Fruit fly (Drosophila melanogaster) whole organism, embryonic: ENCODE results near the gene CG43796.

Experiments used
- Antp ChIP-seq: fragments of 200-800 bp; sonication (Bioruptor generic); optimal IDR thresholded peaks from 3 replicates; lab custom pipeline; 2016; ENCODE audit warnings: missing biosample characterization, missing genetic modification characterization
- CG12299 ChIP-seq: fragments of 200-800 bp; sonication (Bioruptor generic); optimal IDR thresholded peaks from 2 replicates; lab custom pipeline; 2018; ENCODE audit warnings: missing biosample characterization, mild to moderate bottlenecking, missing genetic modification characterization
- CG1233 ChIP-seq: fragments of 200-800 bp; sonication (Bioruptor generic); optimal IDR thresholded peaks from 4 replicates; lab custom pipeline; 2018; ENCODE audit warnings: missing biosample characterization, mild to moderate bottlenecking, missing genetic modification characterization
- CG14441 ChIP-seq: fragments of 200-800 bp; sonication (Bioruptor generic); IDR thresholded peaks from 2 replicates; pipeline ENCODE4 v1.3.6; 2022; ENCODE audit warnings: missing biosample characterization, missing genetic modification characterization
- CG15601 ChIP-seq: fragments of 200-800 bp; sonication (Bioruptor generic); optimal IDR thresholded peaks from 3 replicates; lab custom pipeline; 2019; ENCODE audit warnings: missing biosample characterization, mild to moderate bottlenecking, missing genetic modification characterization, moderate library complexity
- CG1603 ChIP-seq: fragments of 200-800 bp; sonication (Bioruptor generic); optimal IDR thresholded peaks from 2 replicates; lab custom pipeline; 2019; ENCODE audit warnings: missing biosample characterization, mild to moderate bottlenecking, missing genetic modification characterization, moderate library complexity
- CG18619 ChIP-seq: fragments of 200-800 bp; sonication (Bioruptor generic); optimal IDR thresholded peaks from 3 replicates; lab custom pipeline; 2017; ENCODE audit warnings: missing biosample characterization, mild to moderate bottlenecking, missing genetic modification characterization
- CG2120 ChIP-seq: fragments of 200-800 bp; sonication (Bioruptor generic); optimal IDR thresholded peaks from 3 replicates; lab custom pipeline; 2016; ENCODE audit warnings: missing biosample characterization, missing genetic modification characterization
- CG2712 ChIP-seq: fragments of 200-800 bp; optimal IDR thresholded peaks from 3 replicates; lab custom pipeline; 2019; ENCODE audit warnings: missing biosample characterization, mild to moderate bottlenecking, missing genetic modification characterization, moderate library complexity
- CG31365 ChIP-seq: fragments of 200-800 bp; sonication (Bioruptor generic); optimal IDR thresholded peaks from 2 replicates; lab custom pipeline; 2018; ENCODE audit warnings: missing biosample characterization, mild to moderate bottlenecking, missing genetic modification characterization
- CG33213 ChIP-seq: fragments of 200-800 bp; sonication (Bioruptor generic); optimal IDR thresholded peaks from 3 replicates; lab custom pipeline; 2016; ENCODE audit warnings: missing biosample characterization, missing genetic modification characterization
- CG34224 ChIP-seq: fragments of 200-800 bp; sonication (Bioruptor generic); IDR thresholded peaks from 3 replicates; pipeline ENCODE4 v1.3.6; 2022; ENCODE audit warnings: missing biosample characterization, missing genetic modification characterization; ENCODE audit not compliant: partially characterized antibody
- CG3838 ChIP-seq: fragments of 200-800 bp; sonication (Bioruptor generic); optimal IDR thresholded peaks from 3 replicates; lab custom pipeline; 2016; ENCODE audit warnings: missing biosample characterization, missing genetic modification characterization
- CG4282 ChIP-seq: fragments of 200-800 bp; sonication (Bioruptor generic); optimal IDR thresholded peaks from 2 replicates; lab custom pipeline; 2016; ENCODE audit warnings: missing biosample characterization, missing genetic modification characterization
- CG4707 ChIP-seq: fragments of 200-800 bp; sonication (Bioruptor generic); optimal IDR thresholded peaks from 2 replicates; lab custom pipeline; 2018; ENCODE audit warnings: missing biosample characterization, mild to moderate bottlenecking, missing genetic modification characterization, moderate library complexity
- CG6175 ChIP-seq: fragments of 200-800 bp; sonication (Bioruptor generic); IDR thresholded peaks from 3 replicates; pipeline ENCODE4 v1.3.6; 2022; ENCODE audit warnings: missing biosample characterization, missing genetic modification characterization
- CG6854 ChIP-seq: fragments of 200-800 bp; sonication (Bioruptor generic); optimal IDR thresholded peaks from 3 replicates; lab custom pipeline; 2017; ENCODE audit warnings: missing biosample characterization, mild to moderate bottlenecking, missing genetic modification characterization
- CG7839 ChIP-seq: fragments of 200-800 bp; sonication (Bioruptor generic); optimal IDR thresholded peaks from 3 replicates; lab custom pipeline; 2018; ENCODE audit warnings: missing biosample characterization, mild to moderate bottlenecking, missing genetic modification characterization, moderate library complexity
- CG8281 ChIP-seq: fragments of 200-800 bp; sonication (Bioruptor generic); optimal IDR thresholded peaks from 2 replicates; lab custom pipeline; 2018; ENCODE audit warnings: missing biosample characterization, mild to moderate bottlenecking, missing genetic modification characterization, moderate library complexity
- Chrac-16 ChIP-seq: fragments of 200-800 bp; sonication (Bioruptor generic); optimal IDR thresholded peaks from 3 replicates; lab custom pipeline; 2016; ENCODE audit warnings: missing biosample characterization, missing genetic modification characterization
- Dek ChIP-seq: fragments of 200-800 bp; sonication (Bioruptor generic); optimal IDR thresholded peaks from 3 replicates; lab custom pipeline; 2019; ENCODE audit warnings: missing biosample characterization, mild to moderate bottlenecking, missing genetic modification characterization, moderate library complexity
- Elba2 ChIP-seq: fragments of 200-800 bp; sonication (Bioruptor generic); optimal IDR thresholded peaks from 3 replicates; lab custom pipeline; 2016; ENCODE audit warnings: missing biosample characterization, missing genetic modification characterization
- Ets65A ChIP-seq: fragments of 200-800 bp; sonication (Bioruptor generic); peaks from one replicate; lab custom pipeline; 2016; ENCODE audit warnings: missing biosample characterization, missing genetic modification characterization
- HLH3B ChIP-seq: fragments of 200-800 bp; sonication (Bioruptor generic); IDR thresholded peaks from 2 replicates; pipeline ENCODE4 v1.3.6; 2022; ENCODE audit warnings: missing biosample characterization, missing genetic modification characterization
- Hmr ChIP-seq: fragments of 200-800 bp; sonication (Bioruptor generic); optimal IDR thresholded peaks from 3 replicates; lab custom pipeline; 2017; ENCODE audit warnings: mild to moderate bottlenecking, missing biosample characterization, missing genetic modification reagents, missing genetic modification characterization
- Hr78 ChIP-seq, 2 experiments: fragments of 200-800 bp in 1 of 2; fragments of >200 bp in 1 of 2; sonication (Bioruptor generic) in 1 of 2; optimal IDR thresholded peaks; 2 replicates each; lab custom pipeline; 2017 to 2019; ENCODE audit warnings: missing biosample characterization in 2 of 2, missing genetic modification characterization in 2 of 2, mild to moderate bottlenecking in 1 of 2, moderate library complexity in 1 of 2
- Med ChIP-seq: fragments of 200-800 bp; sonication (Bioruptor generic); peaks from one replicate; lab custom pipeline; 2016; ENCODE audit warnings: missing biosample characterization, missing genetic modification characterization, mild to moderate bottlenecking, inconsistent platforms, moderate library complexity
- NC2α ChIP-seq: fragments of 200-800 bp; sonication (Bioruptor generic); optimal IDR thresholded peaks from 2 replicates; lab custom pipeline; 2016; ENCODE audit warnings: missing biosample characterization, missing genetic modification characterization
- NfI ChIP-seq: fragments of 200-800 bp; sonication (Bioruptor generic); optimal IDR thresholded peaks from 3 replicates; lab custom pipeline; 2018; ENCODE audit warnings: missing biosample characterization, mild to moderate bottlenecking, missing genetic modification characterization, moderate library complexity
- PHDP ChIP-seq: fragments of 200-800 bp; sonication (Bioruptor generic); optimal IDR thresholded peaks from 3 replicates; lab custom pipeline; 2018; ENCODE audit warnings: missing biosample characterization, mild to moderate bottlenecking, missing genetic modification characterization, moderate library complexity
- TFAM ChIP-seq: fragments of 200-800 bp; sonication (Bioruptor generic); optimal IDR thresholded peaks from 2 replicates; lab custom pipeline; 2017; ENCODE audit warnings: missing biosample characterization, missing genetic modification characterization, inconsistent platforms
- aop ChIP-seq: fragments of 200-800 bp; sonication (Bioruptor generic); IDR thresholded peaks from 2 replicates; pipeline ENCODE4 v1.3.6; 2022; ENCODE audit warnings: missing biosample characterization, missing genetic modification characterization
- ash1 ChIP-seq: fragments of 200-800 bp; sonication (Bioruptor generic); optimal IDR thresholded peaks from 2 replicates; lab custom pipeline; 2018; ENCODE audit warnings: missing biosample characterization, mild to moderate bottlenecking, missing genetic modification characterization
- ato ChIP-seq: fragments of 200-800 bp; sonication (Bioruptor generic); IDR thresholded peaks from 2 replicates; pipeline ENCODE4 v1.3.6; 2022; ENCODE audit warnings: missing biosample characterization, missing genetic modification characterization; ENCODE audit not compliant: partially characterized antibody
- br ChIP-seq: fragments of >200 bp; optimal IDR thresholded peaks from 2 replicates; lab custom pipeline; 2017
- bsh ChIP-seq, 2 experiments: fragments of 200-800 bp; sonication (Bioruptor generic); optimal IDR thresholded peaks; 2 replicates each; lab custom pipeline; 2017 to 2018; ENCODE audit warnings: mild to moderate bottlenecking in 2 of 2, missing biosample characterization in 2 of 2, missing genetic modification characterization in 2 of 2, moderate library complexity in 1 of 2
- chn ChIP-seq: fragments of 200-800 bp; sonication (Bioruptor generic); optimal IDR thresholded peaks from 2 replicates; lab custom pipeline; 2016; ENCODE audit warnings: missing biosample characterization, missing genetic modification characterization
- croc ChIP-seq: fragments of 200-800 bp; sonication (Bioruptor generic); conservative IDR thresholded peaks from 3 replicates; pipeline ENCODE4 v1.3.6; 2022; ENCODE audit warnings: missing biosample characterization, missing genetic modification characterization
- jumu ChIP-seq: fragments of 200-800 bp; sonication (Bioruptor generic); optimal IDR thresholded peaks from 3 replicates; lab custom pipeline; 2016; ENCODE audit warnings: missing biosample characterization, missing genetic modification characterization
- lbe ChIP-seq: fragments of 200-800 bp; sonication (Bioruptor generic); optimal IDR thresholded peaks from 2 replicates; lab custom pipeline; 2016; ENCODE audit warnings: missing biosample characterization, mild to moderate bottlenecking, missing genetic modification characterization
- lmd ChIP-seq: fragments of 200-800 bp; sonication (Bioruptor generic); IDR thresholded peaks from 2 replicates; pipeline ENCODE4 v1.3.6; 2022; ENCODE audit warnings: missing biosample characterization, missing genetic modification characterization
- lola ChIP-seq, 3 experiments: fragments of >200 bp in 2 of 3; fragments of 200-800 bp in 1 of 3; sonication (Bioruptor generic) in 1 of 3; optimal IDR thresholded peaks; 2 replicates each; lab custom pipeline; 2017 to 2019; ENCODE audit warnings: missing biosample characterization in 3 of 3, missing genetic modification characterization in 3 of 3, mild to moderate bottlenecking in 1 of 3, moderate library complexity in 1 of 3
- nmo ChIP-seq: fragments of 200-800 bp; sonication (Bioruptor generic); optimal IDR thresholded peaks from 2 replicates; lab custom pipeline; 2018; ENCODE audit warnings: missing biosample characterization, mild to moderate bottlenecking, missing genetic modification characterization, moderate library complexity
- pros ChIP-seq: fragments of 200-800 bp; sonication (Bioruptor generic); optimal IDR thresholded peaks from 3 replicates; lab custom pipeline; 2019; ENCODE audit warnings: missing biosample characterization, mild to moderate bottlenecking, missing genetic modification characterization, moderate library complexity
- pum ChIP-seq: fragments of 200-800 bp; sonication (Bioruptor generic); optimal IDR thresholded peaks from 2 replicates; lab custom pipeline; 2016; ENCODE audit warnings: missing biosample characterization, missing genetic modification characterization
- tna ChIP-seq: fragments of 200-800 bp; sonication (Bioruptor generic); IDR thresholded peaks from 2 replicates; pipeline ENCODE4 v1.3.6; 2022; ENCODE audit warnings: missing biosample characterization, missing genetic modification characterization; ENCODE audit not compliant: partially characterized antibody
- trem ChIP-seq: fragments of 200-800 bp; optimal IDR thresholded peaks from 3 replicates; lab custom pipeline; 2019; ENCODE audit warnings: missing biosample characterization, mild to moderate bottlenecking, missing genetic modification characterization, moderate library complexity
- trh ChIP-seq: fragments of 200-800 bp; sonication (Bioruptor generic); optimal IDR thresholded peaks from 2 replicates; lab custom pipeline; 2016; ENCODE audit warnings: missing biosample characterization, missing genetic modification characterization
- tx ChIP-seq: fragments of 200-800 bp; sonication (Bioruptor generic); optimal IDR thresholded peaks from 2 replicates; lab custom pipeline; 2016; ENCODE audit warnings: missing biosample characterization, missing genetic modification characterization
- unc-4 ChIP-seq: fragments of 200-800 bp; sonication (Bioruptor generic); IDR thresholded peaks from 2 replicates; pipeline ENCODE4 v1.3.6; 2022; ENCODE audit warnings: missing biosample characterization, missing genetic modification characterization; ENCODE audit not compliant: partially characterized antibody
- zfh2 ChIP-seq: fragments of 200-800 bp; sonication (Bioruptor generic); optimal IDR thresholded peaks from 2 replicates; lab custom pipeline; 2016; ENCODE audit warnings: missing biosample characterization, missing genetic modification characterization

Gene CG43796

DNA sequence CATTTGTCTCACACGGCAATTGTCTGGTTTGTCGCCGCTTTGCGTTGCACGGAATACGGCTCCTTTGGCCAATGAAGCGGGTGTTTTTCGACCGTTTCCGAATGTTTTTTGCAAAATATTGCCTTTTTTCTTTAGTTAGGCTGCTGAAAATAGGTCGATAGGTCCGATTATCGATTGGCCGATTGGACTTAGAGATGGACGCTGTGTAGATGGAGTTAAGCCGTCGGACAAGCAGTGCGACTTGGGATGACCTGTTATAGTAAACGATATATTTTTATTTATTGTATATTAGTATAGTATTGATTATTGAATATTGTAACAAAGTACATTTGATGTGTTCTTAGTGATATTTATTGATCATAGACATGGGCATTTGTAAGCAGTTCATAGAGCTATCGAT is 46.1 kb downstream of the CG43796 start, which contains the start of the genes lmgA and lmgB (continued):
- peak; percentile 1 for TF ChIP-seq PHDP (tag; lab: Kevin White, UChicago)
- TF ChIP-seq lola (GFP tag; optimal IDR thresholded peaks at IDR 0.05; lab: Kevin White, UChicago), result no peak
- TF ChIP-seq NC2α (GFP tag; lab: Kevin White, UChicago), result no peak
- peak; percentile 81 for TF ChIP-seq Med
- TF ChIP-seq croc (GFP tag; lab: Robert Waterston, UW), result no peak
- peak in 1 of 2 experiments; percentile 29 for TF ChIP-seq bsh (GFP tag; optimal IDR thresholded peaks at IDR 0.05; lab: Kevin White, UChicago)
- peak; percentile 44 for TF ChIP-seq CG15601 (tag; lab: Kevin White, UChicago)
- TF ChIP-seq jumu, result no peak
- TF ChIP-seq CG2712, result peak; percentile 63
- peak; percentile 12; the same call in 1 of the 2 replicates for TF ChIP-seq lmd (GFP tag; lab: Robert Waterston, UW)
- no peak for TF ChIP-seq TFAM
- TF ChIP-seq chn (GFP tag; lab: Kevin White, UChicago), result peak; percentile 36
- TF ChIP-seq nmo (GFP tag; lab: Kevin White, UChicago), result peak; percentile 69
- TF ChIP-seq Hr78 (GFP tag; optimal IDR thresholded peaks at IDR 0.05; lab: Kevin White, UChicago), result no peak
- no peak for TF ChIP-seq aop (GFP tag; lab: Robert Waterston, UW)
- peak; percentile 75 for TF ChIP-seq CG34224 (GFP tag; lab: Robert Waterston, UW)
- no peak for TF ChIP-seq CG12299
- TF ChIP-seq CG8281 (tag; lab: Kevin White, UChicago), result no peak
- TF ChIP-seq lbe (GFP tag; lab: Kevin White, UChicago), result peak; percentile 54
- TF ChIP-seq CG4282 (GFP tag; lab: Kevin White, UChicago), result no peak
- TF ChIP-seq CG1233 (GFP tag; lab: Kevin White, UChicago), result no peak
- TF ChIP-seq CG14441 (GFP tag; lab: Robert Waterston, UW), result peak; percentile 35; the same call in 1 of the 2 replicates
- TF ChIP-seq pros (GFP tag; lab: Kevin White, UChicago), result no peak
- TF ChIP-seq Antp (GFP tag; lab: Kevin White, UChicago), result no peak
- TF ChIP-seq ato (GFP tag; lab: Robert Waterston, UW), result peak; percentile 89
- TF ChIP-seq Dek (tag; lab: Kevin White, UChicago), result peak; percentile 41
- TF ChIP-seq CG18619 (GFP tag; lab: Kevin White, UChicago), result no peak
- TF ChIP-seq CG6175 (GFP tag; lab: Robert Waterston, UW), result no peak
- peak; percentile 66 for TF ChIP-seq CG1603
- TF ChIP-seq trem (tag; lab: Kevin White, UChicago), result peak; percentile 79
- TF ChIP-seq Hmr, result peak; percentile 32
- TF ChIP-seq tna (GFP tag; lab: Robert Waterston, UW), result peak; percentile 89
- TF ChIP-seq CG4707 (GFP tag; lab: Kevin White, UChicago), result no peak
- TF ChIP-seq tx (GFP tag; lab: Kevin White, UChicago), result no peak
- no peak for TF ChIP-seq br (lab: Kevin White, UChicago)
- peak; percentile 15 for TF ChIP-seq CG33213
- TF ChIP-seq ash1 (GFP tag; lab: Kevin White, UChicago), result no peak
- peak; percentile 27 for TF ChIP-seq CG7839 (tag; lab: Kevin White, UChicago)
- peak; percentile 15 for TF ChIP-seq NfI (GFP tag; lab: Kevin White, UChicago)
- TF ChIP-seq Chrac-16, result peak; percentile 41
- peak; percentile 20 for TF ChIP-seq trh
- no peak for TF ChIP-seq CG3838
- TF ChIP-seq pum (GFP tag; lab: Kevin White, UChicago), result no peak
- TF ChIP-seq CG2120 (GFP tag; lab: Kevin White, UChicago), result peak; percentile 62
- TF ChIP-seq unc-4, result peak; percentile 83
- peak; percentile 27 for TF ChIP-seq zfh2 (GFP tag; lab: Kevin White, UChicago)
- TF ChIP-seq CG31365 (tag; lab: Kevin White, UChicago), result peak; percentile 94
- no peak for TF ChIP-seq CG6854 (GFP tag; lab: Kevin White, UChicago)
- no peak for TF ChIP-seq Elba2
- peak; percentile 40; the same call in 1 of the 2 replicates for TF ChIP-seq HLH3B
- TF ChIP-seq Ets65A (GFP tag; lab: Kevin White, UChicago), result peak; percentile 66
